Fruit fly (Drosophila melanogaster) whole organism, embryonic: ENCODE measurements around the gene CG12009.
A peak's percentile ranks its signal among the peaks of the same experiment; 100 is the strongest.

Experiments
- CG10267 ChIP-seq: fragments of 200-800 bp; sonication (Bioruptor generic); optimal IDR thresholded peaks from 2 replicates; lab custom pipeline; 2018; ENCODE audit warnings: missing biosample characterization, mild to moderate bottlenecking, missing genetic modification characterization, moderate library complexity
- CG11723 ChIP-seq: fragments of 200-800 bp; sonication (Bioruptor generic); optimal IDR thresholded peaks from 2 replicates; lab custom pipeline; 2017; ENCODE audit warnings: missing biosample characterization, mild to moderate bottlenecking, missing genetic modification characterization
- CG13287 ChIP-seq: fragments of 200-800 bp; sonication (Bioruptor generic); IDR thresholded peaks from 2 replicates; pipeline ENCODE4 v1.3.6; 2022; ENCODE audit warnings: missing biosample characterization, missing genetic modification characterization; ENCODE audit not compliant: partially characterized antibody
- CG14014 ChIP-seq: fragments of 200-800 bp; sonication (Bioruptor generic); IDR thresholded peaks from 2 replicates; pipeline ENCODE4 v1.3.6; 2022; ENCODE audit warnings: missing biosample characterization, missing genetic modification characterization
- CG14710 ChIP-seq: fragments of 200-800 bp; sonication (Bioruptor generic); optimal IDR thresholded peaks from 3 replicates; lab custom pipeline; 2019; ENCODE audit warnings: missing biosample characterization, mild to moderate bottlenecking, missing genetic modification characterization, moderate library complexity
- CG15479 ChIP-seq: fragments of 200-800 bp; sonication (Bioruptor generic); optimal IDR thresholded peaks from 3 replicates; lab custom pipeline; 2019; ENCODE audit warnings: missing biosample characterization, mild to moderate bottlenecking, missing genetic modification characterization, moderate library complexity
- CG15514 ChIP-seq: fragments of 200-800 bp; sonication (Bioruptor generic); optimal IDR thresholded peaks from 3 replicates; lab custom pipeline; 2017; ENCODE audit warnings: missing biosample characterization, missing genetic modification characterization, mild to moderate bottlenecking, moderate library complexity, missing genetic modification reagents
- CG17612 ChIP-seq: fragments of 200-800 bp; sonication (Bioruptor generic); IDR thresholded peaks from 2 replicates; pipeline ENCODE4 v1.3.6; 2022; ENCODE audit warnings: missing biosample characterization, missing genetic modification characterization
- CG18619 ChIP-seq: fragments of 200-800 bp; sonication (Bioruptor generic); optimal IDR thresholded peaks from 3 replicates; lab custom pipeline; 2017; ENCODE audit warnings: missing biosample characterization, mild to moderate bottlenecking, missing genetic modification characterization
- CG2120 ChIP-seq: fragments of 200-800 bp; sonication (Bioruptor generic); optimal IDR thresholded peaks from 3 replicates; lab custom pipeline; 2016; ENCODE audit warnings: missing biosample characterization, missing genetic modification characterization
- CG34224 ChIP-seq: fragments of 200-800 bp; sonication (Bioruptor generic); IDR thresholded peaks from 3 replicates; pipeline ENCODE4 v1.3.6; 2022; ENCODE audit warnings: missing biosample characterization, missing genetic modification characterization; ENCODE audit not compliant: partially characterized antibody
- CG6683 ChIP-seq: fragments of 200-800 bp; sonication (Bioruptor generic); optimal IDR thresholded peaks from 2 replicates; lab custom pipeline; 2017; ENCODE audit warnings: missing biosample characterization, mild to moderate bottlenecking, missing genetic modification characterization, missing genetic modification reagents
- CG9609 ChIP-seq: fragments of 200-800 bp; sonication (Bioruptor generic); optimal IDR thresholded peaks from 3 replicates; lab custom pipeline; 2016; ENCODE audit warnings: missing biosample characterization, missing genetic modification characterization
- Chrac-16 ChIP-seq: fragments of 200-800 bp; sonication (Bioruptor generic); optimal IDR thresholded peaks from 3 replicates; lab custom pipeline; 2016; ENCODE audit warnings: missing biosample characterization, missing genetic modification characterization
- Dll ChIP-seq: fragments of 200-800 bp; sonication (Bioruptor generic); IDR thresholded peaks from 4 replicates; pipeline ENCODE4 v1.3.6; 2022; ENCODE audit warnings: missing biosample characterization, missing genetic modification characterization; ENCODE audit not compliant: partially characterized antibody
- Dref ChIP-seq: fragments of 200-800 bp; sonication (Bioruptor generic); IDR thresholded peaks from 2 replicates; pipeline ENCODE4 v1.3.6; 2022; ENCODE audit warnings: missing biosample characterization, missing genetic modification characterization
- Elba2 ChIP-seq: fragments of 200-800 bp; sonication (Bioruptor generic); optimal IDR thresholded peaks from 3 replicates; lab custom pipeline; 2016; ENCODE audit warnings: missing biosample characterization, missing genetic modification characterization
- Ets65A ChIP-seq: fragments of 200-800 bp; sonication (Bioruptor generic); peaks from one replicate; lab custom pipeline; 2016; ENCODE audit warnings: missing biosample characterization, missing genetic modification characterization
- Ets97D ChIP-seq: fragments of 200-800 bp; sonication (Bioruptor generic); optimal IDR thresholded peaks from 3 replicates; lab custom pipeline; 2016; ENCODE audit warnings: missing biosample characterization, missing genetic modification characterization
- H15 ChIP-seq: fragments of 200-800 bp; sonication (Bioruptor generic); IDR thresholded peaks from 3 replicates; pipeline ENCODE4 v1.3.6; 2022; ENCODE audit warnings: missing biosample characterization, missing genetic modification characterization
- HLH4C ChIP-seq: fragments of 200-800 bp; sonication (Bioruptor generic); IDR thresholded peaks from 3 replicates; pipeline ENCODE4 v1.3.6; 2022; ENCODE audit warnings: missing biosample characterization, missing genetic modification characterization; ENCODE audit not compliant: partially characterized antibody
- HLH54F ChIP-seq: fragments of 200-800 bp; sonication (Bioruptor generic); optimal IDR thresholded peaks from 3 replicates; lab custom pipeline; 2016; ENCODE audit warnings: missing biosample characterization, missing genetic modification characterization
- Hr39 ChIP-seq: fragments of >200 bp; optimal IDR thresholded peaks from 2 replicates; lab custom pipeline; 2017
- Med ChIP-seq: fragments of 200-800 bp; sonication (Bioruptor generic); peaks from one replicate; lab custom pipeline; 2016; ENCODE audit warnings: missing biosample characterization, missing genetic modification characterization, mild to moderate bottlenecking, inconsistent platforms, moderate library complexity
- Myb ChIP-seq: fragments of 200-800 bp; sonication (Bioruptor generic); optimal IDR thresholded peaks from 2 replicates; lab custom pipeline; 2016; ENCODE audit warnings: missing biosample characterization, missing genetic modification characterization
- Oaz ChIP-seq: fragments of 200-800 bp; sonication (Bioruptor generic); IDR thresholded peaks from 2 replicates; pipeline ENCODE4 v1.3.6; 2022; ENCODE audit warnings: missing biosample characterization, missing genetic modification characterization
- Rfx ChIP-seq: fragments of 200-800 bp; sonication (Bioruptor generic); IDR thresholded peaks from 2 replicates; pipeline ENCODE4 v1.3.6; 2022; ENCODE audit warnings: missing biosample characterization, missing genetic modification characterization
- Spps ChIP-seq: fragments of 200-800 bp; sonication (Bioruptor generic); optimal IDR thresholded peaks from 2 replicates; lab custom pipeline; 2018; ENCODE audit warnings: missing biosample characterization, mild to moderate bottlenecking, missing genetic modification characterization
- Stat92E ChIP-seq, 3 experiments: fragments of >200 bp in 2 of 3; fragments of 200-800 bp in 1 of 3; sonication (Bioruptor generic) in 1 of 3; optimal IDR thresholded peaks; 2 replicates each; lab custom pipeline; 2017 to 2019; ENCODE audit warnings: missing biosample characterization in 3 of 3, missing genetic modification characterization in 3 of 3, mild to moderate bottlenecking in 1 of 3, moderate library complexity in 1 of 3
- Xbp1 ChIP-seq: fragments of 200-800 bp; sonication (Bioruptor generic); optimal IDR thresholded peaks from 3 replicates; lab custom pipeline; 2016; ENCODE audit warnings: missing biosample characterization, mild to moderate bottlenecking, missing genetic modification characterization
- YL-1 ChIP-seq: fragments of 200-800 bp; sonication (Bioruptor generic); optimal IDR thresholded peaks from 3 replicates; lab custom pipeline; 2017; ENCODE audit warnings: missing biosample characterization, mild to moderate bottlenecking, missing genetic modification characterization
- ap ChIP-seq: fragments of 200-800 bp; sonication (Bioruptor generic); IDR thresholded peaks from 2 replicates; pipeline ENCODE4 v1.3.6; 2022; ENCODE audit warnings: missing biosample characterization, missing genetic modification characterization
- cato ChIP-seq: fragments of 200-800 bp; sonication (Bioruptor generic); optimal IDR thresholded peaks from 2 replicates; lab custom pipeline; 2016; ENCODE audit warnings: missing biosample characterization, missing genetic modification characterization, borderline replicate concordance
- esg ChIP-seq: fragments of 200-800 bp; sonication (Bioruptor generic); conservative IDR thresholded peaks from 2 replicates; pipeline ENCODE4 v1.3.6; 2022; ENCODE audit warnings: missing biosample characterization, missing genetic modification characterization
- fd96Cb ChIP-seq: fragments of 200-800 bp; sonication (Bioruptor generic); optimal IDR thresholded peaks from 2 replicates; lab custom pipeline; 2018; ENCODE audit warnings: missing biosample characterization, mild to moderate bottlenecking, missing genetic modification characterization, moderate library complexity
- insv ChIP-seq, 2 experiments: fragments of 200-800 bp; sonication (Bioruptor generic); optimal IDR thresholded peaks; 3 replicates each; lab custom pipeline; 2016 to 2018; ENCODE audit warnings: missing biosample characterization in 2 of 2, missing genetic modification characterization in 2 of 2
- inv ChIP-seq: fragments of 200-800 bp; sonication (Bioruptor generic); IDR thresholded peaks from 2 replicates; pipeline ENCODE4 v1.3.6; 2022; ENCODE audit warnings: missing biosample characterization, missing genetic modification characterization; ENCODE audit not compliant: partially characterized antibody
- knrl ChIP-seq: fragments of 200-800 bp; sonication (Bioruptor generic); IDR thresholded peaks from 3 replicates; pipeline ENCODE4 v1.3.6; 2022; ENCODE audit warnings: missing biosample characterization, missing genetic modification characterization; ENCODE audit not compliant: partially characterized antibody
- mld ChIP-seq: fragments of 200-800 bp; sonication (Bioruptor generic); IDR thresholded peaks from 3 replicates; pipeline ENCODE4 v1.3.6; 2022; ENCODE audit warnings: missing biosample characterization, missing genetic modification characterization; ENCODE audit not compliant: partially characterized antibody
- p53 ChIP-seq: fragments of 200-800 bp; sonication (Bioruptor generic); optimal IDR thresholded peaks from 2 replicates; lab custom pipeline; 2016; ENCODE audit warnings: missing biosample characterization, missing genetic modification characterization
- row ChIP-seq: fragments of 200-800 bp; sonication (Bioruptor generic); IDR thresholded peaks from 3 replicates; pipeline ENCODE4 v1.3.6; 2022; ENCODE audit warnings: missing biosample characterization, missing genetic modification characterization
- scrt ChIP-seq: fragments of 200-800 bp; sonication (Bioruptor generic); optimal IDR thresholded peaks from 2 replicates; lab custom pipeline; 2018; ENCODE audit warnings: missing biosample characterization, mild to moderate bottlenecking, missing genetic modification characterization, moderate library complexity
- slbo ChIP-seq: fragments of 200-800 bp; sonication (Bioruptor generic); IDR thresholded peaks from 2 replicates; pipeline ENCODE4 v1.3.6; 2022; ENCODE audit warnings: missing biosample characterization, missing genetic modification characterization
- stwl ChIP-seq: fragments of 200-800 bp; sonication (Bioruptor generic); optimal IDR thresholded peaks from 3 replicates; lab custom pipeline; 2018; ENCODE audit warnings: missing biosample characterization, mild to moderate bottlenecking, missing genetic modification characterization, moderate library complexity
- tin ChIP-seq: fragments of 200-800 bp; sonication (Bioruptor generic); optimal IDR thresholded peaks from 3 replicates; lab custom pipeline; 2016; ENCODE audit warnings: missing biosample characterization, missing genetic modification characterization
- trem ChIP-seq: fragments of 200-800 bp; optimal IDR thresholded peaks from 3 replicates; lab custom pipeline; 2019; ENCODE audit warnings: missing biosample characterization, mild to moderate bottlenecking, missing genetic modification characterization, moderate library complexity
- unc-4 ChIP-seq: fragments of 200-800 bp; sonication (Bioruptor generic); IDR thresholded peaks from 2 replicates; pipeline ENCODE4 v1.3.6; 2022; ENCODE audit warnings: missing biosample characterization, missing genetic modification characterization; ENCODE audit not compliant: partially characterized antibody
- z ChIP-seq: fragments of 200-800 bp; sonication (Bioruptor generic); IDR thresholded peaks from 3 replicates; pipeline ENCODE4 v1.3.6; 2022; ENCODE audit warnings: missing biosample characterization, missing genetic modification characterization
- zen ChIP-seq: fragments of 200-800 bp; sonication (Bioruptor generic); optimal IDR thresholded peaks from 3 replicates; lab custom pipeline; 2018; ENCODE audit warnings: missing biosample characterization, mild to moderate bottlenecking, missing genetic modification characterization, moderate library complexity
- zf30C ChIP-seq: fragments of 200-800 bp; sonication (Bioruptor generic); optimal IDR thresholded peaks from 3 replicates; lab custom pipeline; 2018; ENCODE audit warnings: missing biosample characterization, mild to moderate bottlenecking, missing genetic modification characterization

CG12009 gene

DNA sequence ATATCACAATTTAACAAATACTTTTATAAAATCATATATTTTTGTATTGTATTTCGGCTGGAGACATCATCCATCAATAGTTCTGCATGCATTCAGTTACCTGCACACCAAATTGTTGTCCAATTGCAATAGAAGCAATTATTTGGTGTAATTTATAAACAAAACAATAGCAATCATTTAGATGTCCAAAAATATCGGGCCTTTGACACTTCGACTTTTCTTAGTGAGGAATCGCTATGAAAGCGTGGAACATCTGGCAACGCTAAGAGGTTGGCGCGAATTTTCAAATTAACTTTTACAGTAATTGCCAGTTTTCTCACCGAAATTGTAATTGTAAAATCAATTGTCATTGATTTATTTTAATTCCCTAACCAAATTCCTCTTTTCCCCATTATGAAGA, 43.5 kb downstream of the CG12009 start, which contains the start of gene CG14969 (continued):
- TF ChIP-seq esg (GFP tag; lab: Robert Waterston, UW) (no peak), CG17612 (GFP tag; lab: Robert Waterston, UW) (no peak), Oaz (GFP tag; lab: Robert Waterston, UW) (no peak), Ets65A (GFP tag; lab: Kevin White, UChicago) (peak; percentile 29), CG34224 (GFP tag; lab: Robert Waterston, UW) (peak; percentile 41), Elba2 (GFP tag; lab: Kevin White, UChicago) (no peak), CG14014 (no peak), CG15479 (GFP tag; lab: Kevin White, UChicago) (no peak), Med (GFP tag; lab: Kevin White, UChicago) (peak; percentile 73), Hr39 (lab: Kevin White, UChicago) (no peak), Rfx (GFP tag; lab: Robert Waterston, UW) (peak; percentile 46), HLH4C (GFP tag; lab: Robert Waterston, UW) (0 out of 3 replicates have a peak, but pooled peaks have one; percentile 24), fd96Cb (tag; lab: Kevin White, UChicago) (no peak), z (GFP tag; lab: Robert Waterston, UW) (no peak), CG11723 (GFP tag; lab: Kevin White, UChicago) (no peak), cato (GFP tag; lab: Kevin White, UChicago) (no peak), Xbp1 (GFP tag; lab: Kevin White, UChicago) (peak; percentile 10), trem (tag; lab: Kevin White, UChicago) (peak; percentile 40), CG14710 (peak; percentile 37), slbo (peak; percentile 25; the same call in 1 of the 2 replicates), Myb (GFP tag; lab: Kevin White, UChicago) (peak; percentile 41), ap (GFP tag; lab: Robert Waterston, UW) (no peak), HLH54F (peak; percentile 4), zen (tag; lab: Kevin White, UChicago) (peak; percentile 35), inv (GFP tag; lab: Robert Waterston, UW) (0 out of 2 replicates have a peak, but pooled peaks have one; percentile 12), CG18619 (GFP tag; lab: Kevin White, UChicago) (no peak), H15 (GFP tag; lab: Robert Waterston, UW) (no peak), insv (GFP tag; optimal IDR thresholded peaks at IDR 0.05; lab: Kevin White, UChicago) (peak in 1 of 2 experiments; percentile 0), CG2120 (GFP tag; lab: Kevin White, UChicago) (peak; percentile 25), CG10267 (tag; lab: Kevin White, UChicago) (peak; percentile 9), unc-4 (GFP tag; lab: Robert Waterston, UW) (peak; percentile 56), row (peak; percentile 13; the same call in 1 of the 3 replicates), scrt (GFP tag; lab: Kevin White, UChicago) (no peak), Spps (tag; lab: Kevin White, UChicago) (no peak), CG15514 (GFP tag; lab: Kevin White, UChicago) (peak; percentile 43), CG9609 (GFP tag; lab: Kevin White, UChicago) (no peak), Dref (GFP tag; lab: Robert Waterston, UW) (peak; percentile 75), Stat92E (GFP tag; optimal IDR thresholded peaks at IDR 0.05; lab: Kevin White, UChicago) (no peak), zf30C (GFP tag; lab: Kevin White, UChicago) (no peak), Ets97D (peak; percentile 39), knrl (GFP tag; lab: Robert Waterston, UW) (peak; percentile 39; the same call in 2 of the 3 replicates), CG6683 (GFP tag; lab: Kevin White, UChicago) (no peak), stwl (tag; lab: Kevin White, UChicago) (peak; percentile 50), mld (GFP tag; lab: Robert Waterston, UW) (0 out of 3 replicates have a peak, but pooled peaks have one; percentile 30), p53 (GFP tag; lab: Kevin White, UChicago) (no peak), CG13287 (GFP tag; lab: Robert Waterston, UW) (peak; percentile 67), Chrac-16 (GFP tag; lab: Kevin White, UChicago) (no peak), Dll (GFP tag; lab: Robert Waterston, UW) (peak; percentile 52; the same call in 1 of the 4 replicates), YL-1 (GFP tag; lab: Kevin White, UChicago) (peak; percentile 31), tin (GFP tag; lab: Kevin White, UChicago) (peak; percentile 18)
